Worm (Caenorhabditis elegans): ENCODE data around the gene C55A6.7.

DNA sequence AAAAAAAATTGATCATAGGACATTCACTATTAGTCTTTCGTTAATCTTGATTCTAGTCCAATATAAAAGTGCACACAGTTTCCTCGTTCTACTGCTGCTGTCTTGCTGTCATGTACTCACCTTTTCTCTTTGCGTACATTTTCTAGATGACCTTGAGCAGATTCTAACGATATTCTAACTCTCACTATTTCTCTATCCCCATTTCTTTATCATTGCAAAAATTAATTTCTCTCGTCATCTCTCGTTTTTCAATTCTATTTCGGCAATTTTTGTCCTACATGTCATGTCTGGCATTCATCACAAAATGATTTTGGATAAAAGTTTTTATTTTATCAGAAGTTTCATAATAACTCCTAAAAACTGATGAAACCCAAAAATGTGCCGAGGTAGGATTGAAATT lies 11.6 kb downstream of the C55A6.7 start, which contains the start of gene ttll-5:
- TF ChIP-seq nhr-11 (tag; optimal IDR thresholded peaks at IDR 0.05), result no peak
- TF ChIP-seq ref-2 (tag; optimal IDR thresholded peaks at IDR 0.05), result no peak
- no peak for TF ChIP-seq pha-4 (tag; optimal IDR thresholded peaks at IDR 0.05)
- TF ChIP-seq F13H6.1 (tag; optimal IDR thresholded peaks at IDR 0.05), result no peak
- TF ChIP-seq hlh-30 (tag; optimal IDR thresholded peaks at IDR 0.05; ENCODE audit: insufficient read depth), result no peak
- TF ChIP-seq gmeb-2 (tag; optimal IDR thresholded peaks at IDR 0.05), result no peak
- no peak for TF ChIP-seq npax-4 (tag; optimal IDR thresholded peaks at IDR 0.05)
- no peak for TF ChIP-seq dve-1 (tag; optimal IDR thresholded peaks at IDR 0.05)
- no peak for TF ChIP-seq pag-3 (tag; optimal IDR thresholded peaks at IDR 0.05; ENCODE audit: borderline replicate concordance)
- TF ChIP-seq ceh-24 (tag; optimal IDR thresholded peaks at IDR 0.05), result no peak

Data from whole organism, late embryonic.